Worm (Caenorhabditis elegans): Measurements from ENCODE around the gene F45E1.1.

The F45E1.1 gene

ce11 chrX:8003663-8004062, at the start of gene F45E1.1, which contains the start of gene F45E1.2:
Gene F45E1.1 (plus strand): TSS chrX:8003682.
Gene F45E1.2 (plus strand): TSS chrX:8003733.
- TF ChIP-seq ham-2 (GFP tag; optimal IDR thresholded peaks at IDR 0.05): no peak
- no peak for TF ChIP-seq zip-8 (tag; optimal IDR thresholded peaks at IDR 0.05)
- TF ChIP-seq ceh-39 (tag; optimal IDR thresholded peaks at IDR 0.05): no peak
- TF ChIP-seq ceh-43 (GFP tag; optimal IDR thresholded peaks at IDR 0.05): no peak
- TF ChIP-seq cnd-1 (tag; optimal IDR thresholded peaks at IDR 0.05): no peak
- TF ChIP-seq tbx-8 (GFP tag; optimal IDR thresholded peaks at IDR 0.05): no peak
- TF ChIP-seq pha-4 (tag; optimal IDR thresholded peaks at IDR 0.05): no peak
- TF ChIP-seq nhr-2 (tag; optimal IDR thresholded peaks at IDR 0.05): no peak
- no peak for TF ChIP-seq sptf-1 (tag; optimal IDR thresholded peaks at IDR 0.05)
- no peak for TF ChIP-seq blmp-1 (tag; optimal IDR thresholded peaks at IDR 0.05)
- no peak for TF ChIP-seq mep-1 (tag; optimal IDR thresholded peaks at IDR 0.05)
- TF ChIP-seq lin-32 (GFP tag; optimal IDR thresholded peaks at IDR 0.05): no peak
- no peak for TF ChIP-seq ztf-11 (tag; optimal IDR thresholded peaks at IDR 0.05)
- TF ChIP-seq M03D4.4 (tag; optimal IDR thresholded peaks at IDR 0.05): no peak
- TF ChIP-seq drap-1 (GFP tag; optimal IDR thresholded peaks at IDR 0.05): no peak
- TF ChIP-seq nhr-237 (tag; optimal IDR thresholded peaks at IDR 0.05): no peak
- no peak for TF ChIP-seq nhr-28 (tag; optimal IDR thresholded peaks at IDR 0.05)

ce11 chrX:7953695-7954094, 49.8 kb upstream of the F45E1.1 start:
- TF ChIP-seq snpc-4 (tag; optimal IDR thresholded peaks at IDR 0.05) (no peak), pha-4 (tag; optimal IDR thresholded peaks at IDR 0.05) (peak; percentile 34)

ce11 chrX:7954328-7954727, 49.2 kb upstream of the F45E1.1 start, which contains the start of gene dct-1:
Gene dct-1 (plus strand): TSS chrX:7954354.
- TF ChIP-seq hlh-1 (tag; optimal IDR thresholded peaks at IDR 0.05) (peak; percentile 84), unc-120 (tag; optimal IDR thresholded peaks at IDR 0.05; ENCODE audit: poor library complexity, severe bottlenecking) (peak; percentile 11), nhr-237 (tag; optimal IDR thresholded peaks at IDR 0.05) (no peak), drap-1 (GFP tag; optimal IDR thresholded peaks at IDR 0.05) (no peak), mab-5 (tag; optimal IDR thresholded peaks at IDR 0.05) (no peak), tbx-8 (GFP tag; optimal IDR thresholded peaks at IDR 0.05) (no peak)

- TF ChIP-seq mls-2 (tag; optimal IDR thresholded peaks at IDR 0.05): no peak
- no peak for TF ChIP-seq zip-8 (tag; optimal IDR thresholded peaks at IDR 0.05)
- TF ChIP-seq cnd-1 (tag; optimal IDR thresholded peaks at IDR 0.05): no peak
- no peak for TF ChIP-seq nhr-28 (tag; optimal IDR thresholded peaks at IDR 0.05)
- no peak for TF ChIP-seq unc-39 (tag; optimal IDR thresholded peaks at IDR 0.05)
- no peak for TF ChIP-seq mab-5 (tag; optimal IDR thresholded peaks at IDR 0.05)
- TF ChIP-seq ces-1 (GFP tag; optimal IDR thresholded peaks at IDR 0.05): no peak
Observed at ce11 chrX:7956449-7956848, 47.0 kb upstream of the F45E1.1 start.

ce11 chrX:7958203-7958602, 45.3 kb upstream of the F45E1.1 start, which contains the start of gene sfxn-2:
Gene sfxn-2 (minus strand): TSS chrX:7958303.
- TF ChIP-seq nhr-2 (tag; optimal IDR thresholded peaks at IDR 0.05): no peak
- TF ChIP-seq nhr-12 (tag; optimal IDR thresholded peaks at IDR 0.05): no peak
- no peak for TF ChIP-seq ham-2 (GFP tag; optimal IDR thresholded peaks at IDR 0.05)
- no peak for TF ChIP-seq mab-5 (tag; optimal IDR thresholded peaks at IDR 0.05)
- no peak for TF ChIP-seq ces-1 (GFP tag; optimal IDR thresholded peaks at IDR 0.05)
- no peak for TF ChIP-seq unc-62 (GFP tag; optimal IDR thresholded peaks at IDR 0.05)
- TF ChIP-seq lsy-2 (tag; optimal IDR thresholded peaks at IDR 0.05): no peak
- TF ChIP-seq blmp-1 (tag; optimal IDR thresholded peaks at IDR 0.05): no peak
- TF ChIP-seq hlh-1 (tag; optimal IDR thresholded peaks at IDR 0.05): no peak
- TF ChIP-seq ceh-83 (GFP tag; optimal IDR thresholded peaks at IDR 0.05): no peak

ce11 chrX:7961623-7962022, 41.9 kb upstream of the F45E1.1 start, which contains the start of gene sem-5:
Gene sem-5 (minus strand): TSS chrX:7961723.
- TF ChIP-seq ztf-11 (tag; optimal IDR thresholded peaks at IDR 0.05): no peak
- peak; percentile 39 for TF ChIP-seq ceh-83 (GFP tag; optimal IDR thresholded peaks at IDR 0.05)
- TF ChIP-seq M03D4.4 (tag; optimal IDR thresholded peaks at IDR 0.05): peak; percentile 50

ce11 chrX:7962056-7962485, 41.4 kb upstream of the F45E1.1 start:
- peak; percentile 5 for TF ChIP-seq cnd-1 (tag; optimal IDR thresholded peaks at IDR 0.05)
- TF ChIP-seq nhr-28 (tag; optimal IDR thresholded peaks at IDR 0.05): no peak
- peak; percentile 26 for TF ChIP-seq unc-120 (tag; optimal IDR thresholded peaks at IDR 0.05; ENCODE audit: poor library complexity, severe bottlenecking)
- TF ChIP-seq ces-1 (GFP tag; optimal IDR thresholded peaks at IDR 0.05): no peak
- peak; percentile 17 for TF ChIP-seq mep-1 (tag; optimal IDR thresholded peaks at IDR 0.05)

Measured in whole organism, mixed stage, embryonic.